Worm (Caenorhabditis elegans): ENCODE results near the gene fbxb-102.
A peak's percentile ranks its signal among the peaks of the same experiment; 100 is the strongest.

Gene fbxb-102

DNA sequence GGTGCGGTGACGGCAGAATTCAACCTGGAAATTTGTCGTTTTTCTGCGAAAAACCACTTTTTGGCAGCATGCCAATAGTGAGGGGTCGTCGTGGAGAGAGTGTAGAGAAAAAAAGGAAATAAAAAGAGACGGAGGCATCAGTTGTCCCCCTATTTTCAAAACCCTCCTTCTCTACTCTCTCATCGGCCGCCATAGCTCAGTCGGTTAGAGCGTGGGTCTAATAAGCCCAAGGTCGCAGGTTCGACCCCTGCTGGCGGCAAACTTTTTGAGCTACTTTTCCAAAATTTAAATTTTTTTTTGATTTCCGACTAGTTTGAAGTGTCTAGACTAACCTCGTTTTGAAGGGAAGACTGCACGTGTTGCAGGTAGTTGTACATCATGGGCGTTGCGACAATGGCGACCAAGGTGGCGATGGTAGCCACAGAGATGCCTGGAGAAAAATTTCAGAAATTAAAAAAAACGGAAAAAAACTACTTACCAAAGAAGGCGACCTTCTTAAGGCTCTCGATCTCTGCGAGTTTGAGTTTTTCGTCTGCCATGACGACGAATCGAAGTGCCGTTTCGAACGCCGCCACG is 11.9 kb downstream of the fbxb-102 start, which contains the start of gene col-85 (continued):
- TF ChIP-seq attf-6 (GFP tag; IDR thresholded peaks at IDR 0.05) (peak; percentile 56; the same call in 1 of the 2 replicates), F49E8.2 (tag; optimal IDR thresholded peaks at IDR 0.05; ENCODE audit: insufficient read depth) (peak; percentile 68), ztf-25 (GFP tag; IDR thresholded peaks at IDR 0.05) (peak; percentile 93), madf-6 (GFP tag; IDR thresholded peaks at IDR 0.05) (peak; percentile 72)

DNA sequence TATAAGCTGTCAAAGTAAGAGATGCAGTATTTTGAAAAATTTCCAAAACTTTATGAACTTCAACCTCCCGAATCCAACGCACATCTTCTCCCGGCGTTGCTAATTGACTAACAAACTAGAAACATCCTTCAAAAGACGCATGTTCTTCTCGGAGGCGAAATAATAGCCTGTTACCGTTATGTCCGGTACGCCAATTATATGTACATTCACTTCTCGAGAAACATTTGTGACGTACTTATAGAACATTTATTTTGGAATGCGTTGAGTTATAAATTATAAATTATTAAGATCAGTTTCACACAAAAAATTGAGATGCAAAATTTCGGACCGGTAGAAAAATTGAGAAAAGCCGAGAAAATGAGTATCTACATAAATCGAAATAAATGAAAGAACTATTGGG is 14.3 kb downstream of the fbxb-102 start, which contains the start of gene T21B4.3:
TSS of gene T21B4.3 (minus strand) at position 101 of the 400 bp plus-strand sequence.
- no peak for TF ChIP-seq nhr-120 (GFP tag; IDR thresholded peaks at IDR 0.05)
- no peak for TF ChIP-seq xnd-1 (tag; optimal IDR thresholded peaks at IDR 0.05)
- TF ChIP-seq bed-1 (GFP tag; IDR thresholded peaks at IDR 0.05) = no peak
- no peak for TF ChIP-seq ceh-40 (GFP tag; IDR thresholded peaks at IDR 0.05)
- no peak for TF ChIP-seq snpc-4 (GFP tag; optimal IDR thresholded peaks at IDR 0.05)
- no peak for TF ChIP-seq snpc-4 (tag; optimal IDR thresholded peaks at IDR 0.05)
- no peak for TF ChIP-seq ceh-58 (GFP tag; IDR thresholded peaks at IDR 0.05)
- no peak for TF ChIP-seq ZK185.1 (tag; optimal IDR thresholded peaks at IDR 0.05; ENCODE audit: poor library complexity, severe bottlenecking)
- no peak for TF ChIP-seq ztf-6 (GFP tag; IDR thresholded peaks at IDR 0.05)
- no peak for TF ChIP-seq lin-35 (GFP tag; optimal IDR thresholded peaks at IDR 0.05)
- TF ChIP-seq repo-1 (tag; optimal IDR thresholded peaks at IDR 0.05) = no peak
- no peak for TF ChIP-seq ekl-4 (GFP tag; IDR thresholded peaks at IDR 0.05)
- no peak for TF ChIP-seq snpc-1.3 (tag; optimal IDR thresholded peaks at IDR 0.05; ENCODE audit: insufficient read depth)
- no peak for TF ChIP-seq atf-7 (tag; optimal IDR thresholded peaks at IDR 0.05)
- TF ChIP-seq B0261.1 (tag; optimal IDR thresholded peaks at IDR 0.05) = no peak
- TF ChIP-seq F23B12.7 (tag; optimal IDR thresholded peaks at IDR 0.05; ENCODE audit: insufficient read depth) = no peak
- TF ChIP-seq nfya-1 (tag; optimal IDR thresholded peaks at IDR 0.05; ENCODE audit: borderline replicate concordance, insufficient read depth) = no peak
- TF ChIP-seq C17E4.6 (GFP tag; IDR thresholded peaks at IDR 0.05) = no peak
- TF ChIP-seq rpc-1 (optimal IDR thresholded peaks at IDR 0.05) = no peak
- no peak for TF ChIP-seq rpc-1 (tag; optimal IDR thresholded peaks at IDR 0.05)
- no peak for TF ChIP-seq Y67H2A.10 (GFP tag; conservative IDR thresholded peaks at IDR 0.05)

- TF ChIP-seq mxl-1 (tag; optimal IDR thresholded peaks at IDR 0.05) = no peak
- no peak for TF ChIP-seq lsl-1 (GFP tag; optimal IDR thresholded peaks at IDR 0.05)
- TF ChIP-seq zfh-2 (GFP tag; conservative IDR thresholded peaks at IDR 0.05) = peak; percentile 42; the same call in 1 of the 2 replicates
- TF ChIP-seq egl-18 (GFP tag; IDR thresholded peaks at IDR 0.05) = no peak
- TF ChIP-seq nfya-2 (GFP tag; IDR thresholded peaks at IDR 0.05) = no peak
These were observed 17.2 kb downstream of the fbxb-102 start for ce11 chrII:12499969-12500368.

- TF ChIP-seq F22D6.2 (tag; optimal IDR thresholded peaks at IDR 0.05) (no peak), B0035.1 (tag; optimal IDR thresholded peaks at IDR 0.05) (no peak), F37B4.10 (GFP tag; IDR thresholded peaks at IDR 0.05) (no peak), hlh-26 (GFP tag; conservative IDR thresholded peaks at IDR 0.05) (no peak), bed-2 (GFP tag; IDR thresholded peaks at IDR 0.05) (no peak), hmg-1.2 (GFP tag; IDR thresholded peaks at IDR 0.05) (no peak), F57C9.4 (tag; optimal IDR thresholded peaks at IDR 0.05) (no peak), ztf-28 (GFP tag; IDR thresholded peaks at IDR 0.05) (no peak), nhr-179 (tag; optimal IDR thresholded peaks at IDR 0.05) (no peak), F23B12.7 (tag; optimal IDR thresholded peaks at IDR 0.05; ENCODE audit: insufficient read depth) (no peak), ZK185.1 (tag; optimal IDR thresholded peaks at IDR 0.05; ENCODE audit: poor library complexity, severe bottlenecking) (no peak), snpc-3.4 (tag; optimal IDR thresholded peaks at IDR 0.05) (no peak), dpff-1 (tag; optimal IDR thresholded peaks at IDR 0.05) (no peak), ceh-100 (GFP tag; IDR thresholded peaks at IDR 0.05) (no peak), ztf-25 (GFP tag; IDR thresholded peaks at IDR 0.05) (no peak)
These were observed 20.1 kb downstream of the fbxb-102 start, which contains the start of gene ador-1 for ce11 chrII:12502784-12503183. TSS of gene ador-1 (minus strand) at chrII:12502884.
